Fruit fly (Drosophila melanogaster) whole organism, embryonic: ENCODE measurements around the gene CG18766.

Experiments
- Blimp-1 ChIP-seq: fragments of 200-800 bp; sonication (Bioruptor generic); optimal IDR thresholded peaks from 3 replicates; lab custom pipeline; 2018; ENCODE audit warnings: missing biosample characterization, missing genetic modification characterization, mild to moderate bottlenecking, moderate library complexity, missing genetic modification reagents
- Bteb2 ChIP-seq: fragments of 200-800 bp; sonication (Bioruptor generic); optimal IDR thresholded peaks from 2 replicates; lab custom pipeline; 2016; ENCODE audit warnings: missing biosample characterization, missing genetic modification characterization
- CG10267 ChIP-seq: fragments of 200-800 bp; sonication (Bioruptor generic); optimal IDR thresholded peaks from 2 replicates; lab custom pipeline; 2018; ENCODE audit warnings: missing biosample characterization, mild to moderate bottlenecking, missing genetic modification characterization, moderate library complexity
- CG10321 ChIP-seq: fragments of 200-800 bp; sonication (Bioruptor generic); IDR thresholded peaks from 2 replicates; pipeline ENCODE4 v1.3.6; 2022; ENCODE audit warnings: missing biosample characterization, missing genetic modification characterization
- CG10543 ChIP-seq: fragments of 200-800 bp; sonication (Bioruptor generic); optimal IDR thresholded peaks from 3 replicates; lab custom pipeline; 2017; ENCODE audit warnings: missing biosample characterization, mild to moderate bottlenecking, missing genetic modification characterization, moderate library complexity
- CG11504 ChIP-seq: fragments of 200-800 bp; sonication (Bioruptor generic); optimal IDR thresholded peaks from 3 replicates; lab custom pipeline; 2019; ENCODE audit warnings: missing biosample characterization, mild to moderate bottlenecking, missing genetic modification characterization, moderate library complexity
- CG13287 ChIP-seq: fragments of 200-800 bp; sonication (Bioruptor generic); IDR thresholded peaks from 2 replicates; pipeline ENCODE4 v1.3.6; 2022; ENCODE audit warnings: missing biosample characterization, missing genetic modification characterization; ENCODE audit not compliant: partially characterized antibody
- CG14710 ChIP-seq: fragments of 200-800 bp; sonication (Bioruptor generic); optimal IDR thresholded peaks from 3 replicates; lab custom pipeline; 2019; ENCODE audit warnings: missing biosample characterization, mild to moderate bottlenecking, missing genetic modification characterization, moderate library complexity
- CG15601 ChIP-seq: fragments of 200-800 bp; sonication (Bioruptor generic); optimal IDR thresholded peaks from 3 replicates; lab custom pipeline; 2019; ENCODE audit warnings: missing biosample characterization, mild to moderate bottlenecking, missing genetic modification characterization, moderate library complexity
- CG15696 ChIP-seq: fragments of 200-800 bp; sonication (Bioruptor generic); optimal IDR thresholded peaks from 2 replicates; lab custom pipeline; 2019; ENCODE audit warnings: missing biosample characterization, mild to moderate bottlenecking, missing genetic modification characterization, moderate library complexity
- CG17361 ChIP-seq: fragments of 200-800 bp; sonication (Bioruptor generic); IDR thresholded peaks from 3 replicates; pipeline ENCODE4 v1.3.6; 2022; ENCODE audit warnings: missing biosample characterization, missing genetic modification characterization
- CG18262 ChIP-seq: fragments of 200-800 bp; optimal IDR thresholded peaks from 3 replicates; lab custom pipeline; 2019; ENCODE audit warnings: missing biosample characterization, mild to moderate bottlenecking, missing genetic modification characterization, moderate library complexity
- CG2202 ChIP-seq: fragments of 200-800 bp; sonication (Bioruptor generic); optimal IDR thresholded peaks from 2 replicates; lab custom pipeline; 2018; ENCODE audit warnings: missing biosample characterization, mild to moderate bottlenecking, missing genetic modification characterization
- CG2678 ChIP-seq: fragments of 200-800 bp; sonication (Bioruptor generic); optimal IDR thresholded peaks from 3 replicates; lab custom pipeline; 2019; ENCODE audit warnings: missing biosample characterization, mild to moderate bottlenecking, missing genetic modification characterization, moderate library complexity
- CG2712 ChIP-seq: fragments of 200-800 bp; optimal IDR thresholded peaks from 3 replicates; lab custom pipeline; 2019; ENCODE audit warnings: missing biosample characterization, mild to moderate bottlenecking, missing genetic modification characterization, moderate library complexity
- CG31365 ChIP-seq: fragments of 200-800 bp; sonication (Bioruptor generic); optimal IDR thresholded peaks from 2 replicates; lab custom pipeline; 2018; ENCODE audit warnings: missing biosample characterization, mild to moderate bottlenecking, missing genetic modification characterization
- CG3163 ChIP-seq: fragments of 200-800 bp; sonication (Bioruptor generic); optimal IDR thresholded peaks from 3 replicates; lab custom pipeline; 2016; ENCODE audit warnings: missing biosample characterization, missing genetic modification characterization
- CG6689 ChIP-seq: fragments of 200-800 bp; sonication (Bioruptor generic); IDR thresholded peaks from 2 replicates; pipeline ENCODE4 v1.3.6; 2022; ENCODE audit warnings: missing biosample characterization, missing genetic modification characterization
- CG8388 ChIP-seq: fragments of 200-800 bp; sonication (Bioruptor generic); optimal IDR thresholded peaks from 2 replicates; lab custom pipeline; 2019; ENCODE audit warnings: missing biosample characterization, mild to moderate bottlenecking, missing genetic modification characterization, moderate library complexity
- D19B ChIP-seq: fragments of 200-800 bp; sonication (Bioruptor generic); optimal IDR thresholded peaks from 2 replicates; lab custom pipeline; 2017; ENCODE audit warnings: missing biosample characterization, mild to moderate bottlenecking, missing genetic modification characterization
- Deaf1 ChIP-seq: fragments of 200-800 bp; optimal IDR thresholded peaks from 3 replicates; lab custom pipeline; 2019; ENCODE audit warnings: missing biosample characterization, mild to moderate bottlenecking, missing genetic modification characterization, moderate library complexity
- Drgx ChIP-seq: fragments of 200-800 bp; sonication (Bioruptor generic); IDR thresholded peaks from 2 replicates; pipeline ENCODE4 v1.3.6; 2022; ENCODE audit warnings: missing biosample characterization, missing genetic modification characterization
- Fer1 ChIP-seq: fragments of 200-800 bp; sonication (Bioruptor generic); optimal IDR thresholded peaks from 2 replicates; lab custom pipeline; 2017; ENCODE audit warnings: missing biosample characterization, mild to moderate bottlenecking, missing genetic modification characterization
- H2.0 ChIP-seq: fragments of 200-800 bp; sonication (Bioruptor generic); IDR thresholded peaks from 2 replicates; pipeline ENCODE4 v1.3.6; 2022; ENCODE audit warnings: missing biosample characterization, missing genetic modification characterization
- Max ChIP-seq: fragments of 200-800 bp; sonication (Bioruptor generic); optimal IDR thresholded peaks from 2 replicates; lab custom pipeline; 2016; ENCODE audit warnings: missing biosample characterization, mild to moderate bottlenecking, missing genetic modification characterization
- Nf-YA ChIP-seq: fragments of 200-800 bp; sonication (Bioruptor generic); IDR thresholded peaks from 2 replicates; pipeline ENCODE4 v1.3.6; 2022; ENCODE audit warnings: missing biosample characterization, missing genetic modification characterization
- Optix ChIP-seq: fragments of 200-800 bp; sonication (Bioruptor generic); IDR thresholded peaks from 3 replicates; pipeline ENCODE4 v1.3.6; 2022; ENCODE audit warnings: missing biosample characterization, missing genetic modification characterization
- Xrp1 ChIP-seq: fragments of 200-800 bp; sonication (Bioruptor generic); IDR thresholded peaks from 2 replicates; pipeline ENCODE4 v1.3.6; 2022; ENCODE audit warnings: missing biosample characterization, missing genetic modification characterization
- YL-1 ChIP-seq: fragments of 200-800 bp; sonication (Bioruptor generic); optimal IDR thresholded peaks from 3 replicates; lab custom pipeline; 2017; ENCODE audit warnings: missing biosample characterization, mild to moderate bottlenecking, missing genetic modification characterization
- cato ChIP-seq: fragments of 200-800 bp; sonication (Bioruptor generic); optimal IDR thresholded peaks from 2 replicates; lab custom pipeline; 2016; ENCODE audit warnings: missing biosample characterization, missing genetic modification characterization, borderline replicate concordance
- crp ChIP-seq, 2 experiments: fragments of 200-800 bp; sonication (Bioruptor generic); optimal IDR thresholded peaks; 2 replicates in 1 of 2; 3 replicates in 1 of 2; lab custom pipeline; 2017; ENCODE audit warnings: missing biosample characterization in 2 of 2, missing genetic modification characterization in 2 of 2, mild to moderate bottlenecking in 1 of 2, moderate library complexity in 1 of 2
- ewg ChIP-seq: fragments of 200-800 bp; sonication (Bioruptor generic); optimal IDR thresholded peaks from 3 replicates; lab custom pipeline; 2017; ENCODE audit warnings: mild to moderate bottlenecking, missing biosample characterization, missing genetic modification reagents, missing genetic modification characterization
- fd96Cb ChIP-seq: fragments of 200-800 bp; sonication (Bioruptor generic); optimal IDR thresholded peaks from 2 replicates; lab custom pipeline; 2018; ENCODE audit warnings: missing biosample characterization, mild to moderate bottlenecking, missing genetic modification characterization, moderate library complexity
- gem ChIP-seq: fragments of 200-800 bp; sonication (Bioruptor generic); optimal IDR thresholded peaks from 2 replicates; lab custom pipeline; 2019; ENCODE audit warnings: missing biosample characterization, mild to moderate bottlenecking, missing genetic modification characterization, moderate library complexity
- gsb-n ChIP-seq: fragments of 200-800 bp; sonication (Bioruptor generic); optimal IDR thresholded peaks from 3 replicates; lab custom pipeline; 2018; ENCODE audit warnings: missing biosample characterization, mild to moderate bottlenecking, missing genetic modification characterization
- lbe ChIP-seq: fragments of 200-800 bp; sonication (Bioruptor generic); optimal IDR thresholded peaks from 2 replicates; lab custom pipeline; 2016; ENCODE audit warnings: missing biosample characterization, mild to moderate bottlenecking, missing genetic modification characterization
- lola ChIP-seq, 3 experiments: fragments of >200 bp in 2 of 3; fragments of 200-800 bp in 1 of 3; sonication (Bioruptor generic) in 1 of 3; optimal IDR thresholded peaks; 2 replicates each; lab custom pipeline; 2017 to 2019; ENCODE audit warnings: missing biosample characterization in 3 of 3, missing genetic modification characterization in 3 of 3, mild to moderate bottlenecking in 1 of 3, moderate library complexity in 1 of 3
- maf-S ChIP-seq: fragments of 200-800 bp; sonication (Bioruptor generic); optimal IDR thresholded peaks from 2 replicates; lab custom pipeline; 2016; ENCODE audit warnings: missing biosample characterization, missing genetic modification characterization
- nmo ChIP-seq: fragments of 200-800 bp; sonication (Bioruptor generic); optimal IDR thresholded peaks from 2 replicates; lab custom pipeline; 2018; ENCODE audit warnings: missing biosample characterization, mild to moderate bottlenecking, missing genetic modification characterization, moderate library complexity
- nom ChIP-seq: fragments of 200-800 bp; sonication (Bioruptor generic); optimal IDR thresholded peaks from 2 replicates; lab custom pipeline; 2017; ENCODE audit warnings: missing biosample characterization, missing genetic modification characterization, mild to moderate bottlenecking, moderate library complexity, missing genetic modification reagents
- pan ChIP-seq, 4 experiments: fragments of >200 bp in 3 of 4; fragments of 200-800 bp in 1 of 4; sonication (Bioruptor generic) in 1 of 4; optimal IDR thresholded peaks in 3 of 4; IDR thresholded peaks in 1 of 4; 2 replicates each; pipeline versions ENCODE4 v1.3.6 to Lab custom; 2017 to 2022; ENCODE audit warnings: missing biosample characterization in 2 of 4, missing genetic modification characterization in 2 of 4, mixed read lengths in 1 of 4
- pb ChIP-seq: fragments of 200-800 bp; sonication (Bioruptor generic); optimal IDR thresholded peaks from 3 replicates; lab custom pipeline; 2016; ENCODE audit warnings: missing biosample characterization, missing genetic modification characterization
- pho ChIP-seq: fragments of 200-800 bp; sonication (Bioruptor generic); optimal IDR thresholded peaks from 2 replicates; lab custom pipeline; 2016; ENCODE audit warnings: missing biosample characterization, missing genetic modification characterization
- row ChIP-seq: fragments of 200-800 bp; sonication (Bioruptor generic); IDR thresholded peaks from 3 replicates; pipeline ENCODE4 v1.3.6; 2022; ENCODE audit warnings: missing biosample characterization, missing genetic modification characterization
- sd ChIP-seq: fragments of 200-800 bp; sonication (Bioruptor generic); optimal IDR thresholded peaks from 3 replicates; lab custom pipeline; 2018; ENCODE audit warnings: missing biosample characterization, mild to moderate bottlenecking, missing genetic modification characterization, moderate library complexity
- shn ChIP-seq: fragments of 200-800 bp; sonication (Bioruptor generic); optimal IDR thresholded peaks from 3 replicates; lab custom pipeline; 2016; ENCODE audit warnings: missing biosample characterization, missing genetic modification characterization
- slp2 ChIP-seq: fragments of 200-800 bp; sonication (Bioruptor generic); optimal IDR thresholded peaks from 2 replicates; lab custom pipeline; 2016; ENCODE audit warnings: missing biosample characterization, missing genetic modification characterization
- zf30C ChIP-seq: fragments of 200-800 bp; sonication (Bioruptor generic); optimal IDR thresholded peaks from 3 replicates; lab custom pipeline; 2018; ENCODE audit warnings: missing biosample characterization, mild to moderate bottlenecking, missing genetic modification characterization

Gene CG18766

DNA sequence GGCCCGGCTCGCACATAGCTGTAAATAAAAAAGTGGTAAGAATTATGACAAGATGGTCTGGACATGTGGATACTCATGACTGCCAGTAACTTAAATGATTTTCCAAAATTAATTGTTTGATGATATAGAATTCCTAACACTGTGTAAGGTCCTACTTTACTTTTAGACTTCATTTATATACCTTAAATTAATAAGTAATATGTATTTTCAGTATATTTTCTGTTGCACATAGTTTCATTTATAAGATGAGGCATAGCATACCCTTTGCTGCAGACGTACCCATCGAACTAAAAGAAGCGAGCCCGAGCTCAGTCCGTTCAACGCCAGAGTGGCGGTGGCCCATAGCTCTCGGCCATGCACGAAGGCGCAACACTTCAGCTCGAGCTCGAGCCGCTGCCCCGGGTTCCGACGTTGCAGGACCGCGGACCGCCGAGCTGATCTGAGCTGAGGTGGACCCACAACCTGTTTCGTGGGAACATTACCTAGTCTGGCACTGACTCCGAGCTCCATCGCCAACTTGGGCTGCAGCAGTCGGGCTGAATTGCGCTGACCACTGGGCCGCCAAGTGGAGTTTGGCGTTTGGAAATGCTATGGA, 27.5 kb downstream of the CG18766 start (continued):
- TF ChIP-seq cato (no peak), D19B (GFP tag; lab: Kevin White, UChicago) (peak; percentile 49), shn (no peak), H2.0 (GFP tag; lab: Robert Waterston, UW) (0 out of 2 replicates have a peak, but pooled peaks have one; percentile 6), CG2202 (tag; lab: Kevin White, UChicago) (no peak), CG13287 (no peak), CG10267 (tag; lab: Kevin White, UChicago) (peak; percentile 12), Blimp-1 (GFP tag; lab: Kevin White, UChicago) (peak; percentile 22), CG6689 (GFP tag; lab: Robert Waterston, UW) (0 out of 2 replicates have a peak, but pooled peaks have one; percentile 7), nom (GFP tag; lab: Kevin White, UChicago) (peak; percentile 45), CG3163 (GFP tag; lab: Kevin White, UChicago) (no peak), Fer1 (GFP tag; lab: Kevin White, UChicago) (no peak), Deaf1 (tag; lab: Kevin White, UChicago) (peak; percentile 30), Nf-YA (GFP tag; lab: Robert Waterston, UW) (no peak), lola (GFP tag; optimal IDR thresholded peaks at IDR 0.05; lab: Kevin White, UChicago) (peak in 1 of 3 experiments; percentile 55), sd (no peak), CG15601 (tag; lab: Kevin White, UChicago) (peak; percentile 24), CG8388 (GFP tag; lab: Kevin White, UChicago) (peak; percentile 6), fd96Cb (peak; percentile 20), gsb-n (tag; lab: Kevin White, UChicago) (peak; percentile 3), CG2678 (tag; lab: Kevin White, UChicago) (peak; percentile 17), CG11504 (tag; lab: Kevin White, UChicago) (peak; percentile 4), CG14710 (peak; percentile 17), row (peak; percentile 46; the same call in 2 of the 3 replicates), pb (GFP tag; lab: Kevin White, UChicago) (no peak), CG31365 (tag; lab: Kevin White, UChicago) (no peak), Drgx (GFP tag; lab: Robert Waterston, UW) (peak; percentile 47; the same call in 1 of the 2 replicates), Bteb2 (GFP tag; lab: Kevin White, UChicago) (no peak), CG2712 (tag; lab: Kevin White, UChicago) (peak; percentile 50), YL-1 (GFP tag; lab: Kevin White, UChicago) (no peak), pho (GFP tag; lab: Kevin White, UChicago) (no peak), Xrp1 (GFP tag; lab: Robert Waterston, UW) (peak; percentile 18; the same call in 1 of the 2 replicates), Optix (GFP tag; lab: Robert Waterston, UW) (no peak), gem (tag; lab: Kevin White, UChicago) (peak; percentile 39), zf30C (no peak), maf-S (GFP tag; lab: Kevin White, UChicago) (no peak), CG10543 (GFP tag; lab: Kevin White, UChicago) (no peak), lbe (peak; percentile 41), CG18262 (tag; lab: Kevin White, UChicago) (peak; percentile 47), Max (no peak), CG17361 (GFP tag; lab: Robert Waterston, UW) (0 out of 3 replicates have a peak, but pooled peaks have one; percentile 30), CG10321 (no peak), CG15696 (no peak), pan (optimal IDR thresholded peaks at IDR 0.05; lab: Kevin White, UChicago) (no peak), pan (GFP tag; optimal IDR thresholded peaks at IDR 0.05 in 1 of 2, IDR thresholded peaks at IDR 0.05 in 1 of 2) (peak in 1 of 2 experiments; percentile 41), slp2 (GFP tag; lab: Kevin White, UChicago) (no peak), nmo (peak; percentile 36), ewg (GFP tag; lab: Kevin White, UChicago) (no peak), crp (GFP tag; optimal IDR thresholded peaks at IDR 0.05; lab: Kevin White, UChicago) (no peak)
